Fruit fly (Drosophila melanogaster): ENCODE data around the gene Ada.

Ada gene

DNA sequence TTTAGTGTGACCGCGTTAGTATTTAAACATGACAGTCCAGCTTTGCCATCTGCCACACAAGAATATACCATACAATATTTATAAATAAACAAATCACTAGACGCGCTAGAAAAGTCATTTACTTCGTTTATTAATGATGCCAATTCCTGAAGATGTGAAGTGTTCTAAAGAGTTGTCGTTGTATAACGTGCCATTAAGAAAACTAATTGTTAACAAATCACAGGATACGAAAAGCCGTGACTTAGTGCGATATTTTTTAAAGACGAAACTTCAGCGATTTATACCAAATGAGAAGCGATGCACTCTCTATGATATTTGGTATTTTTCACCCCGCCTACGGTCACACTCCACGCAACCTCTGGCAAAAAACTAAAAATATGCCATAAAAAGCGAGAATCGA lies 25.5 kb upstream of the Ada start, which contains the start of gene neur (continued):
- TF ChIP-seq CG8359 (GFP tag; optimal IDR thresholded peaks at IDR 0.05; ENCODE audit: borderline replicate concordance) (no peak), CG9215 (GFP tag; IDR thresholded peaks at IDR 0.05) (0 out of 2 replicates have a peak, but pooled peaks have one; percentile 8), cwo (GFP tag; optimal IDR thresholded peaks at IDR 0.05) (no peak), CG32532 (GFP tag; IDR thresholded peaks at IDR 0.05) (no peak), Med (GFP tag) (peak; percentile 86), CHES-1-like (GFP tag; optimal IDR thresholded peaks at IDR 0.05) (peak; percentile 21), Sox100B (GFP tag; optimal IDR thresholded peaks at IDR 0.05) (peak; percentile 8), CG10267 (tag; optimal IDR thresholded peaks at IDR 0.05) (peak; percentile 55), CG10654 (GFP tag; optimal IDR thresholded peaks at IDR 0.05) (no peak), CG13424 (tag; optimal IDR thresholded peaks at IDR 0.05) (peak; percentile 23), Taf1 (GFP tag; IDR thresholded peaks at IDR 0.05) (no peak), Dbx (GFP tag; IDR thresholded peaks at IDR 0.05) (0 out of 3 replicates have a peak, but pooled peaks have one; percentile 17), zfh2 (GFP tag; optimal IDR thresholded peaks at IDR 0.05) (peak; percentile 18), Oli (tag; optimal IDR thresholded peaks at IDR 0.05) (no peak), CG3407 (GFP tag; optimal IDR thresholded peaks at IDR 0.05) (peak; percentile 0), CG43689 (GFP tag; IDR thresholded peaks at IDR 0.05) (no peak), chinmo (GFP tag; IDR thresholded peaks at IDR 0.05; ENCODE audit: partially characterized antibody) (0 out of 4 replicates have a peak, but pooled peaks have one; percentile 66), hbn (GFP tag; IDR thresholded peaks at IDR 0.05; ENCODE audit: partially characterized antibody) (0 out of 2 replicates have a peak, but pooled peaks have one; percentile 18), CG1602 (GFP tag; optimal IDR thresholded peaks at IDR 0.05) (peak; percentile 2), pb (GFP tag; optimal IDR thresholded peaks at IDR 0.05) (no peak), gsb-n (tag; optimal IDR thresholded peaks at IDR 0.05) (peak; percentile 31), Doc3 (GFP tag; IDR thresholded peaks at IDR 0.05; ENCODE audit: partially characterized antibody) (peak; percentile 59), amos (GFP tag; IDR thresholded peaks at IDR 0.05; ENCODE audit: partially characterized antibody) (peak; percentile 77), Deaf1 (tag; optimal IDR thresholded peaks at IDR 0.05) (peak; percentile 26), ssp (GFP tag; IDR thresholded peaks at IDR 0.05) (peak; percentile 46), CG2129 (GFP tag; IDR thresholded peaks at IDR 0.05; ENCODE audit: partially characterized antibody) (peak; percentile 36), CG3065 (GFP tag; optimal IDR thresholded peaks at IDR 0.05) (no peak), CG4820 (GFP tag; optimal IDR thresholded peaks at IDR 0.05) (peak; percentile 17), nmo (GFP tag; optimal IDR thresholded peaks at IDR 0.05) (peak; percentile 72), CG12155 (GFP tag; optimal IDR thresholded peaks at IDR 0.05) (peak; percentile 63), CG14014 (GFP tag; IDR thresholded peaks at IDR 0.05) (no peak), hb (GFP tag; IDR thresholded peaks at IDR 0.05; ENCODE audit: partially characterized antibody) (peak; percentile 60; the same call in 1 of the 3 replicates), tap (tag; optimal IDR thresholded peaks at IDR 0.05) (no peak), NfI (GFP tag; optimal IDR thresholded peaks at IDR 0.05) (peak; percentile 40), CG33213 (GFP tag; optimal IDR thresholded peaks at IDR 0.05) (peak; percentile 64), her (GFP tag; optimal IDR thresholded peaks at IDR 0.05) (no peak), org-1 (GFP tag; optimal IDR thresholded peaks at IDR 0.05) (no peak), Hsf (GFP tag; optimal IDR thresholded peaks at IDR 0.05) (peak; percentile 53), CG17186 (GFP tag; optimal IDR thresholded peaks at IDR 0.05) (peak; percentile 38), inv (GFP tag; IDR thresholded peaks at IDR 0.05; ENCODE audit: partially characterized antibody) (peak; percentile 65), zen (tag; optimal IDR thresholded peaks at IDR 0.05) (peak; percentile 11), crp (GFP tag; optimal IDR thresholded peaks at IDR 0.05) (peak in 1 of 2 experiments; percentile 61), CG30431 (GFP tag; optimal IDR thresholded peaks at IDR 0.05) (no peak), CG1603 (tag; optimal IDR thresholded peaks at IDR 0.05) (peak; percentile 29), CG9876 (GFP tag; optimal IDR thresholded peaks at IDR 0.05) (no peak), aop (GFP tag; IDR thresholded peaks at IDR 0.05) (no peak), CG18619 (GFP tag; optimal IDR thresholded peaks at IDR 0.05) (peak; percentile 25), HmgD (GFP tag; optimal IDR thresholded peaks at IDR 0.05) (peak; percentile 19), gro (GFP tag; optimal IDR thresholded peaks at IDR 0.05) (peak; percentile 35), PHDP (tag; optimal IDR thresholded peaks at IDR 0.05) (peak; percentile 13)
